Fruit fly (Drosophila melanogaster) whole organism, wandering third instar larva: ENCODE data around the gene ND-42.

Source experiments
- Abd-B ChIP-seq: fragments of >200 bp; optimal IDR thresholded peaks from 2 replicates; lab custom pipeline; 2017; ENCODE audit warnings: missing biosample characterization, missing genetic modification characterization
- CG9705 ChIP-seq: fragments of 200-800 bp; sonication (Bioruptor generic); optimal IDR thresholded peaks from 2 replicates; lab custom pipeline; 2018; ENCODE audit warnings: missing biosample characterization, mild to moderate bottlenecking, missing genetic modification characterization
- CrebA ChIP-seq: fragments of 200-800 bp; sonication (Bioruptor generic); optimal IDR thresholded peaks from 2 replicates; lab custom pipeline; 2016; ENCODE audit warnings: missing biosample characterization, mild to moderate bottlenecking, missing genetic modification characterization, borderline replicate concordance
- Dfd ChIP-seq: fragments of >200 bp; optimal IDR thresholded peaks from 2 replicates; lab custom pipeline; 2017; ENCODE audit warnings: missing biosample characterization, missing genetic modification characterization
- Dif ChIP-seq: fragments of 200-275, 200-300 bp; sonication (Bioruptor generic); optimal IDR thresholded peaks from 2 replicates; lab custom pipeline; 2018; ENCODE audit warnings: missing biosample characterization, missing genetic modification characterization; ENCODE audit not compliant: partially characterized antibody
- HLH106 ChIP-seq: fragments of 200-800 bp; optimal IDR thresholded peaks from 3 replicates; lab custom pipeline; 2019; ENCODE audit warnings: missing biosample characterization, mild to moderate bottlenecking, missing genetic modification characterization, moderate library complexity
- Hnf4 ChIP-seq: fragments of 200-800 bp; sonication (Bioruptor generic); optimal IDR thresholded peaks from 2 replicates; lab custom pipeline; 2016; ENCODE audit warnings: missing biosample characterization, mild to moderate bottlenecking, missing genetic modification characterization
- Hr78 ChIP-seq: fragments of >200 bp; optimal IDR thresholded peaks from 2 replicates; lab custom pipeline; 2017; ENCODE audit warnings: missing biosample characterization, missing genetic modification characterization
- Hr83 ChIP-seq: fragments of 200-300 bp; sonication (Bioruptor generic); optimal IDR thresholded peaks from 2 replicates; lab custom pipeline; 2016; ENCODE audit warnings: missing biosample characterization, mild to moderate bottlenecking, missing genetic modification characterization, moderate library complexity; ENCODE audit not compliant: poor library complexity, severe bottlenecking
- Jra ChIP-seq: sonication (Bioruptor generic); optimal IDR thresholded peaks from 2 replicates; lab custom pipeline; 2016; ENCODE audit warnings: missing biosample characterization, missing genetic modification characterization
- Mio ChIP-seq: sonication (Bioruptor generic); optimal IDR thresholded peaks from 2 replicates; lab custom pipeline; 2016; ENCODE audit warnings: missing biosample characterization, missing genetic modification characterization
- Myc ChIP-seq: fragments of >200 bp; optimal IDR thresholded peaks from 2 replicates; lab custom pipeline; 2017
- N ChIP-seq: fragments of >200 bp; optimal IDR thresholded peaks from 2 replicates; lab custom pipeline; 2018; ENCODE audit warnings: missing biosample characterization, missing external identifiers, missing genetic modification characterization
- OdsH ChIP-seq: fragments of 200-800 bp; sonication (Bioruptor generic); optimal IDR thresholded peaks from 2 replicates; lab custom pipeline; 2016; ENCODE audit warnings: missing biosample characterization, mild to moderate bottlenecking, missing genetic modification characterization
- Rel ChIP-seq, 2 experiments: fragments of 200-800 bp; sonication (Bioruptor generic) in 1 of 2; optimal IDR thresholded peaks; 2 replicates in 1 of 2; 3 replicates in 1 of 2; lab custom pipeline; 2016 to 2019; ENCODE audit warnings: mild to moderate bottlenecking in 2 of 2, missing biosample characterization in 2 of 2, missing genetic modification characterization in 2 of 2, moderate library complexity in 1 of 2
- Sp1 ChIP-seq: fragments of 200-800 bp; sonication (Bioruptor generic); optimal IDR thresholded peaks from 3 replicates; lab custom pipeline; 2019; ENCODE audit warnings: missing biosample characterization, mild to moderate bottlenecking, missing genetic modification characterization, moderate library complexity
- Vsx2 ChIP-seq: fragments of 200-300, 225-300 bp; sonication (Bioruptor generic); optimal IDR thresholded peaks from 2 replicates; lab custom pipeline; 2018; ENCODE audit warnings: missing biosample characterization, missing genetic modification characterization; ENCODE audit not compliant: partially characterized antibody
- br ChIP-seq: fragments of 200-800 bp; sonication (Bioruptor generic); optimal IDR thresholded peaks from 2 replicates; lab custom pipeline; 2016; ENCODE audit warnings: missing biosample characterization, missing genetic modification characterization
- brk ChIP-seq: fragments of 200-800 bp; sonication (Bioruptor generic); optimal IDR thresholded peaks from 2 replicates; lab custom pipeline; 2016; ENCODE audit warnings: missing biosample characterization, mild to moderate bottlenecking, missing genetic modification characterization
- dl ChIP-seq, 2 experiments: fragments of 175-275, 200-275 bp in 1 of 2; fragments of 200-275 bp in 1 of 2; sonication (Bioruptor generic); optimal IDR thresholded peaks; lab custom pipeline; 2018; ENCODE audit warnings: mild to moderate bottlenecking in 2 of 2, missing biosample characterization in 2 of 2, missing genetic modification characterization in 2 of 2, moderate library complexity in 2 of 2; ENCODE audit not compliant: partially characterized antibody in 2 of 2, insufficient read depth in 1 of 2
- ey ChIP-seq: fragments of 200-800 bp; sonication (Bioruptor generic); optimal IDR thresholded peaks from 2 replicates; lab custom pipeline; 2016; ENCODE audit warnings: missing biosample characterization, missing genetic modification characterization
- foxo ChIP-seq, 2 experiments: fragments of 200-800 bp; sonication (Bioruptor generic); optimal IDR thresholded peaks; 2 replicates in 1 of 2; 3 replicates in 1 of 2; lab custom pipeline; 2016 to 2017; ENCODE audit warnings: missing biosample characterization in 2 of 2, missing genetic modification characterization in 2 of 2
- fru ChIP-seq: fragments of 200-800 bp; sonication (Bioruptor generic); optimal IDR thresholded peaks from 3 replicates; lab custom pipeline; 2016; ENCODE audit warnings: missing biosample characterization, mild to moderate bottlenecking, missing genetic modification characterization
- h ChIP-seq: fragments of 200-800 bp; sonication (Bioruptor generic); optimal IDR thresholded peaks from 3 replicates; lab custom pipeline; 2016; ENCODE audit warnings: missing biosample characterization, mild to moderate bottlenecking, missing genetic modification characterization
- jim ChIP-seq: fragments of 175-275, 200-325 bp; sonication (Bioruptor generic); optimal IDR thresholded peaks from 2 replicates; lab custom pipeline; 2016; ENCODE audit warnings: missing biosample characterization, mild to moderate bottlenecking, missing genetic modification characterization
- lola ChIP-seq: fragments of >200 bp; optimal IDR thresholded peaks from 2 replicates; lab custom pipeline; 2017; ENCODE audit warnings: missing biosample characterization, missing genetic modification characterization
- pan ChIP-seq: fragments of >200 bp; optimal IDR thresholded peaks from 2 replicates; lab custom pipeline; 2017
- psq ChIP-seq: fragments of 200-800 bp; sonication (Bioruptor generic); optimal IDR thresholded peaks from 3 replicates; lab custom pipeline; 2017; ENCODE audit warnings: missing biosample characterization, mild to moderate bottlenecking, missing genetic modification characterization, moderate library complexity
- rgr ChIP-seq: fragments of 200-800 bp; sonication (Bioruptor generic); optimal IDR thresholded peaks from 3 replicates; lab custom pipeline; 2016; ENCODE audit warnings: missing biosample characterization, mild to moderate bottlenecking, missing genetic modification characterization
- sage ChIP-seq: fragments of 200-800 bp; sonication (Bioruptor generic); optimal IDR thresholded peaks from 2 replicates; lab custom pipeline; 2016; ENCODE audit warnings: missing biosample characterization, mild to moderate bottlenecking, missing genetic modification characterization
- sv ChIP-seq: fragments of 200-800 bp; sonication (Bioruptor generic); optimal IDR thresholded peaks from 3 replicates; lab custom pipeline; 2016; ENCODE audit warnings: missing biosample characterization, missing genetic modification characterization
- tai ChIP-seq: sonication (Bioruptor generic); optimal IDR thresholded peaks from 2 replicates; lab custom pipeline; 2016; ENCODE audit warnings: missing biosample characterization, missing genetic modification characterization
- woc ChIP-seq: sonication (Bioruptor generic); optimal IDR thresholded peaks from 2 replicates; lab custom pipeline; 2016; ENCODE audit warnings: missing biosample characterization, mild to moderate bottlenecking, missing genetic modification characterization

ND-42 gene

dm6 chr3R:21992909-21993308 is 34.6 kb upstream of the ND-42 start:
- TF ChIP-seq CG9705 (GFP tag; lab: Kevin White, UChicago) (no peak), HLH106 (peak; percentile 24), rgr (GFP tag; lab: Kevin White, UChicago) (peak; percentile 10), Dfd (GFP tag; lab: Kevin White, UChicago) (no peak), Mio (GFP tag; lab: Kevin White, UChicago) (no peak), ey (GFP tag; lab: Kevin White, UChicago) (peak; percentile 42), fru (peak; percentile 9), foxo (GFP tag; optimal IDR thresholded peaks at IDR 0.05; lab: Kevin White, UChicago) (peak in 1 of 2 experiments; percentile 7), h (GFP tag; lab: Kevin White, UChicago) (peak; percentile 19)

dm6 chr3R:21998877-21999276 is 28.6 kb upstream of the ND-42 start:
- no peak for TF ChIP-seq Hr78
- peak; percentile 16 for TF ChIP-seq fru
- TF ChIP-seq, all 38 proteins: peak for 1

- TF ChIP-seq Hnf4 (no peak), Abd-B (GFP tag; lab: Kevin White, UChicago) (no peak)
- TF ChIP-seq, all 38 proteins: peak for 0
Measured at dm6 chr3R:21999641-22000040, 27.9 kb upstream of the ND-42 start.

- TF ChIP-seq pan (lab: Kevin White, UChicago) (no peak), Rel (GFP tag; optimal IDR thresholded peaks at IDR 0.05; lab: Kevin White, UChicago) (no peak), Rel (tag; optimal IDR thresholded peaks at IDR 0.05; lab: Kevin White, UChicago) (peak; percentile 84)
- TF ChIP-seq, all 38 proteins: peak for 1
Measured at dm6 chr3R:22003508-22003907, 24.0 kb upstream of the ND-42 start.

- no peak for TF ChIP-seq jim
- TF ChIP-seq Jra (GFP tag; lab: Kevin White, UChicago): no peak
- TF ChIP-seq woc: no peak
- TF ChIP-seq Rel (GFP tag; optimal IDR thresholded peaks at IDR 0.05; lab: Kevin White, UChicago): no peak
- TF ChIP-seq Rel (tag; optimal IDR thresholded peaks at IDR 0.05; lab: Kevin White, UChicago): no peak
- no peak for TF ChIP-seq Dfd (GFP tag; lab: Kevin White, UChicago)
- TF ChIP-seq Hnf4: no peak
- TF ChIP-seq Abd-B (GFP tag; lab: Kevin White, UChicago): no peak
- no peak for TF ChIP-seq dl (GFP tag; optimal IDR thresholded peaks at IDR 0.05; lab: Kevin White, UChicago; ENCODE audit: insufficient read depth in 1 of 2, partially characterized antibody in 2 of 2)
- TF ChIP-seq Dif (GFP tag; lab: Kevin White, UChicago): no peak
- no peak for TF ChIP-seq ey (GFP tag; lab: Kevin White, UChicago)
- no peak for TF ChIP-seq CrebA (GFP tag; lab: Kevin White, UChicago)
- TF ChIP-seq Mio (GFP tag; lab: Kevin White, UChicago): no peak
- no peak for TF ChIP-seq tai (GFP tag; lab: Kevin White, UChicago)
Measured at dm6 chr3R:22014397-22014796, 13.1 kb upstream of the ND-42 start, which contains the start of gene Theg. TSS of gene Theg (plus strand) at chr3R:22014697.

dm6 chr3R:22018777-22019420 is 8.6 kb upstream of the ND-42 start, which contains the start of gene Idh3b:
TSS of gene Idh3b (minus strand) at chr3R:22019382.
- TF ChIP-seq fru: peak; percentile 74
- TF ChIP-seq Myc (lab: Kevin White, UChicago): peak; percentile 30
- TF ChIP-seq Dfd (GFP tag; lab: Kevin White, UChicago): no peak
- TF ChIP-seq jim: no peak
- peak; percentile 36 for TF ChIP-seq OdsH (GFP tag; lab: Kevin White, UChicago)
- TF ChIP-seq rgr (GFP tag; lab: Kevin White, UChicago): peak; percentile 73
- TF ChIP-seq brk (GFP tag; lab: Kevin White, UChicago): no peak
- TF ChIP-seq N: no peak
- TF ChIP-seq Mio (GFP tag; lab: Kevin White, UChicago): no peak
- TF ChIP-seq dl (GFP tag; optimal IDR thresholded peaks at IDR 0.05; lab: Kevin White, UChicago; ENCODE audit: insufficient read depth in 1 of 2, partially characterized antibody in 2 of 2): no peak
- no peak for TF ChIP-seq Sp1 (GFP tag; lab: Kevin White, UChicago)
- peak; percentile 48 for TF ChIP-seq CG9705 (GFP tag; lab: Kevin White, UChicago)
- TF ChIP-seq sage (GFP tag; lab: Kevin White, UChicago): no peak
- peak; percentile 79 for TF ChIP-seq Jra (GFP tag; lab: Kevin White, UChicago)
- TF ChIP-seq woc: peak; percentile 81
- TF ChIP-seq Dif (GFP tag; lab: Kevin White, UChicago): no peak
- peak; percentile 72 for TF ChIP-seq h (GFP tag; lab: Kevin White, UChicago)
- TF ChIP-seq br (GFP tag; lab: Kevin White, UChicago): peak; percentile 55
- TF ChIP-seq pan (lab: Kevin White, UChicago): no peak
- no peak for TF ChIP-seq HLH106
- TF ChIP-seq foxo (GFP tag; optimal IDR thresholded peaks at IDR 0.05; lab: Kevin White, UChicago): peak in 1 of 2 experiments; percentile 78
- TF ChIP-seq ey (GFP tag; lab: Kevin White, UChicago): peak; percentile 59
- no peak for TF ChIP-seq lola (GFP tag; lab: Kevin White, UChicago)
- TF ChIP-seq Rel (GFP tag; optimal IDR thresholded peaks at IDR 0.05; lab: Kevin White, UChicago): no peak
- peak; percentile 63 for TF ChIP-seq Rel (tag; optimal IDR thresholded peaks at IDR 0.05; lab: Kevin White, UChicago)
- TF ChIP-seq Hr83 (GFP tag; lab: Kevin White, UChicago): peak; percentile 93
- peak; percentile 70 for TF ChIP-seq sv
- TF ChIP-seq Vsx2: no peak
- peak; percentile 35 for TF ChIP-seq psq (GFP tag; lab: Kevin White, UChicago)
- no peak for TF ChIP-seq Hnf4
- TF ChIP-seq, all 38 proteins: peak for 15
